Worm (Caenorhabditis elegans) whole organism, L1 larva: Measurements from ENCODE around the gene clec-214.

Experiments
- C04F5.9 ChIP-seq: sonication (generic microtip); optimal IDR thresholded peaks from 2 replicates; lab custom pipeline; 2016; ENCODE audit warnings: missing genetic modification characterization, missing compliant biosample characterization
- C16A3.4 ChIP-seq: fragments of 150-350 bp; optimal IDR thresholded peaks from 2 replicates; lab custom pipeline; 2014; ENCODE audit warnings: missing biosample characterization, missing genetic modification characterization
- F16B12.6 ChIP-seq: fragments of 150-350 bp; optimal IDR thresholded peaks from 2 replicates; lab custom pipeline; 2014; ENCODE audit warnings: missing biosample characterization, missing genetic modification characterization
- aha-1 ChIP-seq: fragments of 150-350 bp; optimal IDR thresholded peaks from 2 replicates; lab custom pipeline; 2014; ENCODE audit warnings: missing biosample characterization, missing genetic modification characterization
- aly-2 ChIP-seq: fragments of 150-350 bp; optimal IDR thresholded peaks from 2 replicates; lab custom pipeline; 2014; ENCODE audit warnings: missing biosample characterization, missing genetic modification characterization
- blmp-1 ChIP-seq: fragments of 150-350 bp; optimal IDR thresholded peaks from 2 replicates; lab custom pipeline; 2014; ENCODE audit warnings: missing biosample characterization, missing genetic modification characterization
- ceh-63 ChIP-seq: fragments of 200-800 bp; sonication (Bioruptor generic); optimal IDR thresholded peaks from 2 replicates; lab custom pipeline; 2018; ENCODE audit warnings: mild to moderate bottlenecking, missing genetic modification characterization, missing compliant biosample characterization
- ceh-82 ChIP-seq, 3 experiments: fragments of 150-350 bp in 1 of 3; sonication (generic microtip) in 2 of 3; optimal IDR thresholded peaks; 2 replicates each; lab custom pipeline; 2014 to 2017; ENCODE audit warnings: missing biosample characterization in 3 of 3, missing genetic modification characterization in 3 of 3
- ceh-90 ChIP-seq: sonication (generic microtip); optimal IDR thresholded peaks from 2 replicates; lab custom pipeline; 2016; ENCODE audit warnings: missing genetic modification characterization, missing compliant biosample characterization
- egl-13 ChIP-seq: sonication (generic microtip); optimal IDR thresholded peaks from 2 replicates; lab custom pipeline; 2016; ENCODE audit warnings: missing genotype, missing genetic modification reagents, missing genetic modification characterization, missing compliant biosample characterization
- elt-2 ChIP-seq: sonication (generic microtip); optimal IDR thresholded peaks from 2 replicates; lab custom pipeline; 2016; ENCODE audit warnings: missing genetic modification characterization, mild to moderate bottlenecking, inconsistent platforms, missing compliant biosample characterization, missing genetic modification reagents
- ets-5 ChIP-seq: fragments of 200-800 bp; sonication (Bioruptor generic); IDR thresholded peaks from 2 replicates; pipeline ENCODE4 v1.3.6; 2022; ENCODE audit warnings: missing genetic modification characterization, missing compliant biosample characterization
- fkh-4 ChIP-seq: sonication (generic microtip); optimal IDR thresholded peaks from 2 replicates; lab custom pipeline; 2016; ENCODE audit warnings: missing compliant biosample characterization, missing genetic modification characterization, borderline replicate concordance
- grh-1 ChIP-seq: fragments of 200-800 bp; sonication (Bioruptor generic); IDR thresholded peaks from 2 replicates; pipeline ENCODE4 v1.3.6; 2022; ENCODE audit warnings: missing genetic modification reagents, missing genetic modification characterization, missing compliant biosample characterization
- hlh-4 ChIP-seq: sonication (generic microtip); optimal IDR thresholded peaks from 2 replicates; lab custom pipeline; 2016; ENCODE audit warnings: mild to moderate bottlenecking, missing genetic modification characterization, missing compliant biosample characterization
- hpl-2 ChIP-seq: fragments of 150-350 bp; optimal IDR thresholded peaks from 2 replicates; lab custom pipeline; 2014; ENCODE audit warnings: missing biosample characterization, missing genetic modification reagents, missing genetic modification characterization
- irx-1 ChIP-seq: sonication (generic microtip); optimal IDR thresholded peaks from 2 replicates; lab custom pipeline; 2016; ENCODE audit warnings: missing genetic modification characterization, missing compliant biosample characterization
- jun-1 ChIP-seq: fragments of 150-350 bp; optimal IDR thresholded peaks from 2 replicates; lab custom pipeline; 2014; ENCODE audit warnings: missing biosample characterization, missing genetic modification reagents, missing genetic modification characterization
- lin-13 ChIP-seq: fragments of 150-350 bp; optimal IDR thresholded peaks from 2 replicates; lab custom pipeline; 2014; ENCODE audit warnings: missing biosample characterization, missing genetic modification reagents, missing genetic modification characterization
- nhr-11 ChIP-seq: fragments of 150-350 bp; optimal IDR thresholded peaks from 2 replicates; lab custom pipeline; 2014; ENCODE audit warnings: missing biosample characterization, missing genetic modification characterization
- nhr-237 ChIP-seq: fragments of 150-350 bp; optimal IDR thresholded peaks from 2 replicates; lab custom pipeline; 2014; ENCODE audit warnings: missing biosample characterization, missing genetic modification characterization
- nhr-47 ChIP-seq: sonication (generic microtip); optimal IDR thresholded peaks from 2 replicates; lab custom pipeline; 2016; ENCODE audit warnings: mild to moderate bottlenecking, missing genetic modification characterization, moderate library complexity, missing compliant biosample characterization
- nhr-90 ChIP-seq: sonication (generic microtip); optimal IDR thresholded peaks from 2 replicates; lab custom pipeline; 2016; ENCODE audit warnings: mild to moderate bottlenecking, missing genetic modification characterization, missing compliant biosample characterization; ENCODE audit not compliant: poor library complexity
- pag-3 ChIP-seq: sonication (generic microtip); optimal IDR thresholded peaks from 2 replicates; lab custom pipeline; 2017; ENCODE audit warnings: missing genetic modification characterization, mild to moderate bottlenecking, missing compliant biosample characterization, antibody characterized with exemption, borderline replicate concordance; ENCODE audit not compliant: insufficient read depth
- pqm-1 ChIP-seq: sonication (generic microtip); optimal IDR thresholded peaks from 3 replicates; lab custom pipeline; 2017; ENCODE audit warnings: missing biosample characterization, missing genetic modification characterization
- snpc-4 ChIP-seq: fragments of 150-350 bp; optimal IDR thresholded peaks from 2 replicates; lab custom pipeline; 2014; ENCODE audit warnings: missing biosample characterization, missing genetic modification characterization
- sptf-1 ChIP-seq: fragments of 150-350 bp; optimal IDR thresholded peaks from 2 replicates; lab custom pipeline; 2014; ENCODE audit warnings: missing biosample characterization, missing genetic modification characterization
- sup-37 ChIP-seq: fragments of 200-800 bp; sonication (Bioruptor generic); optimal IDR thresholded peaks from 2 replicates; lab custom pipeline; 2018; ENCODE audit warnings: mild to moderate bottlenecking, missing genetic modification characterization, missing compliant biosample characterization
- swsn-7 ChIP-seq: sonication (generic microtip); optimal IDR thresholded peaks from 2 replicates; lab custom pipeline; 2016; ENCODE audit warnings: missing genetic modification characterization, missing compliant biosample characterization
- unc-130 ChIP-seq: fragments of 150-350 bp; optimal IDR thresholded peaks from 2 replicates; lab custom pipeline; 2017; ENCODE audit warnings: missing biosample characterization, missing genetic modification characterization, inconsistent platforms
- unc-30 ChIP-seq: sonication (generic microtip); optimal IDR thresholded peaks from 2 replicates; lab custom pipeline; 2017; ENCODE audit warnings: missing biosample characterization, missing genetic modification characterization
- unc-86 ChIP-seq: sonication (generic microtip); optimal IDR thresholded peaks from 2 replicates; lab custom pipeline; 2016; ENCODE audit warnings: missing genetic modification characterization, missing compliant biosample characterization
- xbp-1 ChIP-seq: sonication (generic microtip); optimal IDR thresholded peaks from 2 replicates; lab custom pipeline; 2016; ENCODE audit warnings: missing genetic modification characterization, missing compliant biosample characterization
- zag-1 ChIP-seq: fragments of 150-350 bp; optimal IDR thresholded peaks from 2 replicates; lab custom pipeline; 2014; ENCODE audit warnings: missing biosample characterization, missing genetic modification characterization
- ztf-4 ChIP-seq: fragments of 150-350 bp; optimal IDR thresholded peaks from 2 replicates; lab custom pipeline; 2014; ENCODE audit warnings: missing biosample characterization, missing genetic modification characterization

clec-214 gene

DNA sequence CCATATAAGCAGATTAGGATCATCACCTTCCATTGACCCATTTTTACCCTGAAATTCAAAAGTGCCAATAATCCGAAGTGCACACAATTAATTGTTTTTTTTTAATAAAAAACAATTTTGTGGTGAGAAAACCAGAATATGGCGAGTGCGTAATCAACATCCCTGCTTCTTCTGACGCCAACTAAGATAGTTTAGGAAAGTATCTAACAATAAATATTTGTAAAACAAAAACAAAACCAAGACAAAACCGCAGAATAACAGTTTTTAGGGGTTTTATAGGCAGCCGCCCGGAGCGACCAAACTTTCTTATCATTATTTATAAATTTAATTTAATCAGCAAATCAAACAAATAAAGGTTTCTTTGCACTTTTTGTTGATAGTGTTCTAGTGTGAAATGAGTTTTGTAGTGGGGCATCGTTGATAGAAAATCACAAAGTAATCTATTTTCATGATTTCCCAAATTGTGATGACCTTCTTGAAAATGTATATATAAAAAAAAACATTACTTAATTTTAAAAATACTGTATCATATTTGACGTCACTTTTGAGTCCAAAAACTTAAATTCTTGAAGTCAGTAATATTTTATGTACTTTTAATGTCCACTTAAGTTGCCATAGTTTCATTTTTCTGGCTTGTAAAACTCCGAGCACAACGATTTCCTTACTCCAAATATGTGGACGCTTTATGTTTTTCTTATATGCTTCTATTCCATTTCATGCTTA lies at the start of gene clec-214, which contains the start of gene folt-3:
clec-214 (plus strand) TSS at position 673 of the 723 bp plus-strand sequence.
folt-3 (minus strand) TSS at position 51 of the 723 bp plus-strand sequence.
- TF ChIP-seq nhr-11 (tag; lab: Kevin White, UChicago) (no peak), swsn-7 (tag; lab: Kevin White, UChicago) (no peak), elt-2 (peak; percentile 32), aha-1 (tag; lab: Kevin White, UChicago) (no peak)

DNA sequence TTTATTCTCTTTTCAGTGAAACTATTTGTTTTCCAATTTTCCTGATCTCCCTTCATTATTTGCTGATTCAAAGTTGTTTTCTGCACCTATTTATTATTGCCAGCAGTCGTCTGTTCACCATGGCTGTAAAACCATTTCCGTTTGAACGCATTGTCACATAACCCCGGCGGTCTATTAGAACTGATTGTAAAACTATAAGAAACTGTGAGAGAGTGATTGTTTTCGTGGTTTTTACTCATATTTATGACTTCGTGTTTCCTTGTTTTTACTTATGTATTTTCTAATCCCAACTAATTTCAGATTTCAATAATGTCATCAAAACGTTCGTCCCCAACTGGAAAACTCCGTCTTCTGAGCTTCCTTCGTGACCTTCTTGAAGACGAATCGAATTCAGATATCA lies 47.2 kb upstream of the clec-214 start, which contains the start of gene F19F10.1:
F19F10.1 (plus strand) TSS at position 301 of the 400 bp plus-strand sequence.
- TF ChIP-seq hlh-4 (tag; lab: Kevin White, UChicago): no peak
- TF ChIP-seq irx-1 (tag; lab: Kevin White, UChicago): no peak
- TF ChIP-seq nhr-90 (tag; lab: Kevin White, UChicago): no peak
- no peak for TF ChIP-seq ztf-4 (tag; lab: Kevin White, UChicago)
- TF ChIP-seq aly-2: no peak
- TF ChIP-seq ets-5 (GFP tag; lab: Robert Waterston, UW): no peak
- no peak for TF ChIP-seq unc-86
- no peak for TF ChIP-seq nhr-11 (tag; lab: Kevin White, UChicago)
- no peak for TF ChIP-seq F16B12.6 (tag; lab: Kevin White, UChicago)
- TF ChIP-seq fkh-4: no peak
- TF ChIP-seq C16A3.4 (tag; lab: Kevin White, UChicago): no peak
- TF ChIP-seq ceh-63 (GFP tag; lab: Kevin White, UChicago): no peak
- no peak for TF ChIP-seq unc-130
- TF ChIP-seq snpc-4: no peak
- TF ChIP-seq nhr-47 (tag; lab: Kevin White, UChicago): no peak
- TF ChIP-seq pag-3 (tag; lab: Kevin White, UChicago): no peak
- TF ChIP-seq zag-1 (tag; lab: Kevin White, UChicago): no peak
- no peak for TF ChIP-seq sptf-1 (tag; lab: Kevin White, UChicago)
- TF ChIP-seq xbp-1 (tag; lab: Kevin White, UChicago): no peak

DNA sequence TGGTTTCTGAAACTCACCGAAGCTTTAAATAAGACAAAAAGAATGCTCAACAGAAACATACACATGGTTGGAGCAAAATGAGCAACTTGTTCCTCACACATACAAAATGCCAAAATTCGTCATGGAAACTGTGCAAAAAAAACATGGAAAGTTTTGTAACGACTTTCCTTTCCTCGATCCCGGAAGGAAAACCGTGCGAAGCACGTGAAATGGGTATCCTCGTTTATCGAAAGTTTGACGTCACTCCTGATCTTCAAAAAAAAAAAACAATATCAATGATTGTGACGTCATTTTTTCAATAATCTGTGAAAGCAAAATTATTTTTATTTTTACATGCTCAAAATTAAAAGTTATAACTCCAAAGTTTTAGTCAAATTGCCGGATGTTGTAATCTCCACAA lies 39.9 kb upstream of the clec-214 start, which contains the start of gene clec-212:
clec-212 (minus strand) TSS at position 101 of the 400 bp plus-strand sequence.
- TF ChIP-seq egl-13 (no peak), ceh-63 (GFP tag; lab: Kevin White, UChicago) (no peak), ceh-82 (tag; optimal IDR thresholded peaks at IDR 0.05; lab: Kevin White, UChicago) (no peak), C04F5.9 (tag; lab: Kevin White, UChicago) (no peak), nhr-47 (tag; lab: Kevin White, UChicago) (no peak), unc-30 (tag; lab: Kevin White, UChicago) (no peak), hpl-2 (GFP tag; lab: Kevin White, UChicago) (no peak), ceh-90 (tag; lab: Kevin White, UChicago) (no peak), nhr-237 (tag; lab: Kevin White, UChicago) (no peak), sup-37 (GFP tag; lab: Kevin White, UChicago) (no peak), blmp-1 (tag; lab: Kevin White, UChicago) (no peak), nhr-11 (tag; lab: Kevin White, UChicago) (no peak), jun-1 (tag; lab: Kevin White, UChicago) (no peak)

DNA sequence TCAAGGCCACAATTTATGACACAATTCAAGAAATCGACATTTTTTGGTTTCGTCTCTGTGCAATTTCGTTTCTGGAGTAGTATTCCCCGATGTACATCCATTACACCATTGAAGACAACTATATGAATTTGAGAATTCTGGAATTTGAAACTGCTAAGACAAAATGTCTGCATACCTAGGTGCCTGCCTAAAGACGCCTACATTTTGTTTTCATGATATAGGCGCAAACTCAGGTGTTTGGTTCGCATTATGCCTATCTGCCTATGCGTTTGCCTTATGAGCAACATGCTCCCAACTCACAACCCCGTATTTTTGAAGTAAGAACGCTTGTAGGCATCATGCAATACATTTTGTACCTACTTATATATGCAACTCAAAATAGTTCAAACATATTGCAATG lies 39.2 kb upstream of the clec-214 start, which contains the start of gene F19F10.14:
F19F10.14 (minus strand) TSS at position 101 of the 400 bp plus-strand sequence.
- TF ChIP-seq pag-3 (tag; lab: Kevin White, UChicago): no peak
- TF ChIP-seq pqm-1: no peak
- no peak for TF ChIP-seq grh-1 (GFP tag; lab: Robert Waterston, UW)
- TF ChIP-seq lin-13 (GFP tag; lab: Kevin White, UChicago): no peak
